Fruit fly (Drosophila melanogaster): Measurements from ENCODE around the gene sov.

Gene sov

DNA sequence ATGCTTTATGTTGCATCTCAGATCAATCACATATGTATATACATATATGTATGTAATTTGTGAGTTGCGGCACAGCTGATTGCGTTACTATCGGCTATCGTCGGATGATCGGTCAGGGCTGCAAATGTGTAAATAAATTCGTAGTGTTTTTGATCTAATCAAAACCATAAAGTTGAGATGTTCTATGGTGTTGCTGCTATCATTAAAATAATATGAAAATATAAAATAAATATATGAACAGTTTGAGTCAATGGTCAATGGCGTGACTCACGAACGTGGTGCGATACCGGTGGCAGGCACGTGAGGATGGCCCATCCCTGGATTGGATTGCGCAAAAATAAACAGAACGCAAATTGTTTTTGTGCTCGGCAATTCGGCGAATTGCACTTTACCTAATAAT, 14.8 kb downstream of the sov start, which contains the start of gene Coq7 (continued):
- no peak for TF ChIP-seq CG4854 (GFP tag; optimal IDR thresholded peaks at IDR 0.05)
- peak; percentile 90 for TF ChIP-seq Optix (GFP tag; IDR thresholded peaks at IDR 0.05)
- no peak for TF ChIP-seq eve (GFP tag; optimal IDR thresholded peaks at IDR 0.05)
- TF ChIP-seq Meics (GFP tag; optimal IDR thresholded peaks at IDR 0.05): peak; percentile 81
- TF ChIP-seq CG15514 (GFP tag; optimal IDR thresholded peaks at IDR 0.05): peak; percentile 81
- peak; percentile 39 for TF ChIP-seq CG15073 (GFP tag; optimal IDR thresholded peaks at IDR 0.05)
- no peak for TF ChIP-seq CG7745 (tag; optimal IDR thresholded peaks at IDR 0.05)
- TF ChIP-seq Dfd (GFP tag; optimal IDR thresholded peaks at IDR 0.05): no peak
- no peak for TF ChIP-seq cad (GFP tag; optimal IDR thresholded peaks at IDR 0.05)
- no peak for TF ChIP-seq CG4282 (GFP tag; optimal IDR thresholded peaks at IDR 0.05)
- TF ChIP-seq danr (GFP tag; IDR thresholded peaks at IDR 0.05): peak; percentile 83
- TF ChIP-seq NC2α (GFP tag; optimal IDR thresholded peaks at IDR 0.05): peak; percentile 5
- no peak for TF ChIP-seq exex (tag; optimal IDR thresholded peaks at IDR 0.05)
- peak; percentile 96 for TF ChIP-seq Bgb (GFP tag; IDR thresholded peaks at IDR 0.05; ENCODE audit: partially characterized antibody)
- TF ChIP-seq CG34422 (GFP tag; IDR thresholded peaks at IDR 0.05): peak; percentile 95
- TF ChIP-seq sc (optimal IDR thresholded peaks at IDR 0.05): no peak
- TF ChIP-seq sc (GFP tag; optimal IDR thresholded peaks at IDR 0.05): no peak
- peak; percentile 62 for TF ChIP-seq pum (GFP tag; optimal IDR thresholded peaks at IDR 0.05)
- TF ChIP-seq otp (GFP tag; IDR thresholded peaks at IDR 0.05): peak; percentile 87
- TF ChIP-seq Hr78 (GFP tag; optimal IDR thresholded peaks at IDR 0.05): no peak
- peak; percentile 71 for TF ChIP-seq tup (GFP tag; optimal IDR thresholded peaks at IDR 0.05)
- no peak for TF ChIP-seq hkb (optimal IDR thresholded peaks at IDR 0.05)
- TF ChIP-seq hkb (GFP tag; IDR thresholded peaks at IDR 0.05): peak; percentile 91
- peak; percentile 83 for TF ChIP-seq CG10979 (tag; optimal IDR thresholded peaks at IDR 0.05)
- TF ChIP-seq ewg (GFP tag; optimal IDR thresholded peaks at IDR 0.05): peak; percentile 78
- TF ChIP-seq Dip3 (GFP tag; optimal IDR thresholded peaks at IDR 0.05): peak; percentile 57
- no peak for TF ChIP-seq run (tag; optimal IDR thresholded peaks at IDR 0.05)
- peak; percentile 79 for TF ChIP-seq CG7556 (GFP tag; optimal IDR thresholded peaks at IDR 0.05)
- TF ChIP-seq CG3281 (GFP tag; optimal IDR thresholded peaks at IDR 0.05): no peak
- TF ChIP-seq Max (GFP tag; optimal IDR thresholded peaks at IDR 0.05): peak; percentile 85
- peak; percentile 92 for TF ChIP-seq ara (GFP tag; IDR thresholded peaks at IDR 0.05)
- TF ChIP-seq sqz (GFP tag; optimal IDR thresholded peaks at IDR 0.05): no peak
- TF ChIP-seq CG6175 (GFP tag; IDR thresholded peaks at IDR 0.05): peak; percentile 80
- TF ChIP-seq Hmr (GFP tag; optimal IDR thresholded peaks at IDR 0.05): no peak
- TF ChIP-seq Oli (tag; optimal IDR thresholded peaks at IDR 0.05): peak; percentile 77
- TF ChIP-seq Chrac-16 (GFP tag; optimal IDR thresholded peaks at IDR 0.05): peak; percentile 91
- TF ChIP-seq gcm (GFP tag; optimal IDR thresholded peaks at IDR 0.05): no peak
- TF ChIP-seq Nf-YA (GFP tag; IDR thresholded peaks at IDR 0.05): peak; percentile 74; the same call in 1 of the 2 replicates
- peak; percentile 46 for TF ChIP-seq pnt (GFP tag; optimal IDR thresholded peaks at IDR 0.05)
- peak; percentile 59 for TF ChIP-seq HLH54F (GFP tag; optimal IDR thresholded peaks at IDR 0.05)
- peak; percentile 66 for TF ChIP-seq pzg (GFP tag; optimal IDR thresholded peaks at IDR 0.05)
- TF ChIP-seq fd3F (GFP tag; optimal IDR thresholded peaks at IDR 0.05): peak; percentile 75
- TF ChIP-seq ash1 (GFP tag; optimal IDR thresholded peaks at IDR 0.05): no peak
- peak; percentile 55 for TF ChIP-seq fd102C (GFP tag; optimal IDR thresholded peaks at IDR 0.05)
- TF ChIP-seq CG15696 (tag; optimal IDR thresholded peaks at IDR 0.05): peak; percentile 85
- TF ChIP-seq Oaz (GFP tag; IDR thresholded peaks at IDR 0.05): peak; percentile 79
- TF ChIP-seq mld (GFP tag; IDR thresholded peaks at IDR 0.05; ENCODE audit: partially characterized antibody): peak; percentile 91
- peak; percentile 46 for TF ChIP-seq CG10321 (GFP tag; IDR thresholded peaks at IDR 0.05)
- TF ChIP-seq CG14860 (GFP tag; IDR thresholded peaks at IDR 0.05; ENCODE audit: partially characterized antibody): peak; percentile 97
- no peak for TF ChIP-seq CG12071 (GFP tag; optimal IDR thresholded peaks at IDR 0.05)
- peak; percentile 95 for TF ChIP-seq CG6791 (GFP tag; IDR thresholded peaks at IDR 0.05; ENCODE audit: partially characterized antibody)
